Fruit fly (Drosophila melanogaster): Measurements from ENCODE around the gene rdgB.
A peak's percentile ranks its signal among the peaks of the same experiment; 100 is the strongest.

Gene rdgB

DNA sequence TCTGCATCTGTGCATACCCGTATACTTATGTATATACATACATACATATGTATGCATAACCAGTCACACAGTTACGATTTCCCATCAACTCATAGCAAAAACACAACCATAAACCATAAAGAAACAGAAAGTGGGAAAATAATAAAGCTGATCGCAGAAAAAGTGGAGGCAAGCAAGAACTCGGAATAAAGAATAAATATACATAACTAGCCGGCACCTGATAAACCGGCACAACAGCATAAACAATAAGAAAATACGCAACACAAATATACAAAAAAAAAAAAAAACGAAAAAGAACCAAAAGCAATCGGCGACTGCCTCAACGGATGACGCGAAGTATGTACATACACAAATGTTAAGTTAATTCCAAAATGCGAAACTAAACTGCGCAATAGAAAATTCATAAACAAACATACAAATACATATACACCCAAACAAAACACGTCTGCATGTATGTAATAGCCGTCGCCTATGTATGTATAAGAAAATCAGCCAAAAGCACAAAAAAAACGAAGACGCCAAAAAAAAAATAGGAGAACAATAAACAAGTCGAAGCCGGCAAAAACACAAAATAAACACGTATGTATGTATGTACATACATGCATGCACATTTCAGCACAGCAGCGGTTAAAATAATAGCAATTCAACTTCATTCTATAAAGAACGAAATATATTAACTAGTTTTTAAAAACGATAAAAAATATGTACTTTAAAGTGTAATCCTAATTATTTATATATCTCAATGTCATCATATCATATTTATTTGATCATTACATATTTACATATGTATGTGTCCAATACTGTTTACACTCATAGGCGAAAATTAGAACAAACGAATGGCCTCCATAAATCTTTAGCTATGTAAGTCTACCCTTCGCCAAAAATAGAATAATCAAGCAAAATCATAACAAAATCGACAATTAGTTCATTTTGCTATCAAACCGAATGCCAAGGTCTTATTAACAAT is 13.4 kb upstream of the rdgB start (continued):
- peak; percentile 77 for TF ChIP-seq CG30403 (GFP tag; optimal IDR thresholded peaks at IDR 0.05)
- 0 out of 2 replicates have a peak, but pooled peaks have one; percentile 8 for TF ChIP-seq peb (GFP tag; IDR thresholded peaks at IDR 0.05)
- peak; percentile 73 for TF ChIP-seq CG12769 (tag; optimal IDR thresholded peaks at IDR 0.05)
- TF ChIP-seq CG11093 (GFP tag; IDR thresholded peaks at IDR 0.05), result peak; percentile 47; the same call in 1 of the 3 replicates
- peak; percentile 80 for TF ChIP-seq CG14014 (GFP tag; IDR thresholded peaks at IDR 0.05)
- peak in 1 of 2 experiments; percentile 65 for TF ChIP-seq Eip74EF (GFP tag; optimal IDR thresholded peaks at IDR 0.05)
- no peak for TF ChIP-seq dati (GFP tag; IDR thresholded peaks at IDR 0.05)
- no peak for TF ChIP-seq pros (GFP tag; optimal IDR thresholded peaks at IDR 0.05)
- peak in 1 of 2 experiments; percentile 81 for TF ChIP-seq Hr51 (GFP tag; optimal IDR thresholded peaks at IDR 0.05)
- 0 out of 3 replicates have a peak, but pooled peaks have one; percentile 7 for TF ChIP-seq C15 (GFP tag; IDR thresholded peaks at IDR 0.05)
- TF ChIP-seq ttk (GFP tag; IDR thresholded peaks at IDR 0.05), result peak; percentile 51
- no peak for TF ChIP-seq CG3838 (GFP tag; optimal IDR thresholded peaks at IDR 0.05)
- peak; percentile 61 for TF ChIP-seq CG10979 (tag; optimal IDR thresholded peaks at IDR 0.05)
- TF ChIP-seq Atf6 (GFP tag; IDR thresholded peaks at IDR 0.05), result peak; percentile 89
- peak; percentile 86 for TF ChIP-seq CG7556 (GFP tag; optimal IDR thresholded peaks at IDR 0.05)
- no peak for TF ChIP-seq Bgb (GFP tag; IDR thresholded peaks at IDR 0.05; ENCODE audit: partially characterized antibody)
- TF ChIP-seq tap (tag; optimal IDR thresholded peaks at IDR 0.05), result peak; percentile 63
- TF ChIP-seq CG11398 (GFP tag; optimal IDR thresholded peaks at IDR 0.05), result no peak
- TF ChIP-seq CG8765 (GFP tag; IDR thresholded peaks at IDR 0.05), result no peak
- TF ChIP-seq CG6689 (GFP tag; IDR thresholded peaks at IDR 0.05), result peak; percentile 81
- TF ChIP-seq CG1602 (GFP tag; optimal IDR thresholded peaks at IDR 0.05), result peak; percentile 44
- TF ChIP-seq CoRest (tag; optimal IDR thresholded peaks at IDR 0.05), result peak; percentile 80
- TF ChIP-seq slbo (GFP tag; IDR thresholded peaks at IDR 0.05), result peak; percentile 85
- TF ChIP-seq CG14050 (GFP tag; IDR thresholded peaks at IDR 0.05), result peak; percentile 58; the same call in 2 of the 3 replicates
- peak; percentile 57; the same call in 1 of the 2 replicates for TF ChIP-seq toy (GFP tag; IDR thresholded peaks at IDR 0.05)
- TF ChIP-seq Fer3 (tag; optimal IDR thresholded peaks at IDR 0.05), result peak; percentile 85
- peak in 1 of 3 experiments; percentile 25 for TF ChIP-seq lola (GFP tag; optimal IDR thresholded peaks at IDR 0.05)
- peak; percentile 41; the same call in 1 of the 2 replicates for TF ChIP-seq Taf1 (GFP tag; IDR thresholded peaks at IDR 0.05)
- TF ChIP-seq CG14667 (GFP tag; IDR thresholded peaks at IDR 0.05), result peak; percentile 49
- peak; percentile 79 for TF ChIP-seq al (GFP tag; IDR thresholded peaks at IDR 0.05)
- TF ChIP-seq CrebB (tag; optimal IDR thresholded peaks at IDR 0.05), result peak; percentile 20
- peak; percentile 43 for TF ChIP-seq fd96Cb (tag; optimal IDR thresholded peaks at IDR 0.05)
- TF ChIP-seq grn (GFP tag; optimal IDR thresholded peaks at IDR 0.05), result no peak
- TF ChIP-seq CG4282 (GFP tag; optimal IDR thresholded peaks at IDR 0.05), result no peak
- TF ChIP-seq HLH54F (GFP tag; optimal IDR thresholded peaks at IDR 0.05), result peak; percentile 40
- peak; percentile 39 for TF ChIP-seq Fer2 (tag; optimal IDR thresholded peaks at IDR 0.05)
- TF ChIP-seq CG3847 (GFP tag; IDR thresholded peaks at IDR 0.05), result peak; percentile 77
- peak; percentile 67 for TF ChIP-seq scrt (GFP tag; optimal IDR thresholded peaks at IDR 0.05)
- TF ChIP-seq nerfin-2 (GFP tag; IDR thresholded peaks at IDR 0.05; ENCODE audit: partially characterized antibody), result no peak
- TF ChIP-seq Dp (GFP tag; optimal IDR thresholded peaks at IDR 0.05), result no peak
- no peak for TF ChIP-seq gro (GFP tag; optimal IDR thresholded peaks at IDR 0.05)
- TF ChIP-seq Hr78 (GFP tag; optimal IDR thresholded peaks at IDR 0.05), result peak in 1 of 2 experiments; percentile 26
- TF ChIP-seq ind (GFP tag; optimal IDR thresholded peaks at IDR 0.05), result peak; percentile 58
- peak; percentile 4 for TF ChIP-seq mirr (GFP tag; optimal IDR thresholded peaks at IDR 0.05)
- peak; percentile 63 for TF ChIP-seq CG6854 (GFP tag; optimal IDR thresholded peaks at IDR 0.05)
- TF ChIP-seq CG6813 (GFP tag; optimal IDR thresholded peaks at IDR 0.05), result peak; percentile 63
- peak; percentile 42 for TF ChIP-seq trh (GFP tag; optimal IDR thresholded peaks at IDR 0.05)
